Fruit fly (Drosophila melanogaster): ENCODE measurements around the gene Pi3K92E.

Gene Pi3K92E

DNA sequence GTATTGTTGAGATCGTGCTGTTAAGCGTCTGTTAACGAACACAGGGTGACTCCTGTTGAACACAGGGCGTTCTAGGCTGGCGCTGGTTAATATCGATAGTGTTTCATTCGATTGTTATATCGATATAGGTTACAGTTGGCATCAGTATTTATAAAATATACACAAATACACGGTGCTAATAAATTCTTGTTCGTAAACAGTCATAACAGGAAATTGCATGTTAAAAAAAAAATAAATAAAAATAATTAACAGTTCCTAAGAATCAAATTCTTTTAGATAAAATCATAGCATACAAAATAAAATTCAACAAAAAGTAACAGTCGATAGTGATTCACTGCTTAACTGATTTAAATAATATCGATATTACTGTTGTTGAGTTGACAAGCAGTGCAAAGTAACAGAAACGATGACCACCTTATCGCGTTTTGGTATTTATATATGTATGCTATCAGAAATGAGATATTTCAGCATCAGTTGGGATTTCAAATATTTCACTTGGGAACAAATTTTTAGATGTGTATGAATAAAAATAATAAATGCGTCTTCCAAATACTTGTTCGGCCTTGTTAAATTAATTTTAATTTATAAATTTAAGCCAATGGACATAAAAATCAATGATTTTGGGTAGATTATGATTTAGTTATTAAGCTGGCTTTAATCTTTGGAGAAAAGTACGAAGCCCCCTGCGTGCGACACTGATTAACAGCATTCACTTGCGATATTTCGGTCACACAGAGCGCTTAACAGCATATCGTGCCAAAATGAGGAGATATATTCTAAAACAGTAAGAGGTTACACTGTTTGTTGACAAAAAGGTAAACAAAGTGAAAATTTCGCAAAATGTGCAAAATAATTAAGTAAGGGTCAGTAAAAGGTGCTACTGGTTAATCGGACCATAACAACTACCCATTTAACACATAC is at the start of gene Pi3K92E, which contains the start of gene Lrrk:
Gene Pi3K92E (minus strand): TSS at position 59 of the 921 bp plus-strand sequence.
Gene Lrrk (plus strand): TSS at position 807 of the 921 bp plus-strand sequence.
- TF ChIP-seq dac (GFP tag; optimal IDR thresholded peaks at IDR 0.05) (no peak), fd85E (GFP tag; optimal IDR thresholded peaks at IDR 0.05) (peak; percentile 20), CG6163 (GFP tag; IDR thresholded peaks at IDR 0.05) (peak; percentile 48; the same call in 2 of the 3 replicates), CG6792 (GFP tag; optimal IDR thresholded peaks at IDR 0.05) (no peak), Blimp-1 (GFP tag; optimal IDR thresholded peaks at IDR 0.05) (no peak), svp (GFP tag) (no peak), Met (GFP tag; optimal IDR thresholded peaks at IDR 0.05) (no peak), Eip78C (GFP tag) (peak; percentile 50), Smox (GFP tag; optimal IDR thresholded peaks at IDR 0.05) (no peak), salr (GFP tag; optimal IDR thresholded peaks at IDR 0.05) (peak in 1 of 2 experiments; percentile 40), CG6808 (GFP tag; optimal IDR thresholded peaks at IDR 0.05) (no peak), net (GFP tag; optimal IDR thresholded peaks at IDR 0.05) (no peak), CG11762 (GFP tag; optimal IDR thresholded peaks at IDR 0.05; ENCODE audit: insufficient read depth) (peak; percentile 14), Sox102F (GFP tag; optimal IDR thresholded peaks at IDR 0.05) (no peak), topi (GFP tag; optimal IDR thresholded peaks at IDR 0.05) (peak; percentile 18), OdsH (GFP tag; optimal IDR thresholded peaks at IDR 0.05) (no peak), Eip93F (GFP tag; optimal IDR thresholded peaks at IDR 0.05) (no peak)

DNA sequence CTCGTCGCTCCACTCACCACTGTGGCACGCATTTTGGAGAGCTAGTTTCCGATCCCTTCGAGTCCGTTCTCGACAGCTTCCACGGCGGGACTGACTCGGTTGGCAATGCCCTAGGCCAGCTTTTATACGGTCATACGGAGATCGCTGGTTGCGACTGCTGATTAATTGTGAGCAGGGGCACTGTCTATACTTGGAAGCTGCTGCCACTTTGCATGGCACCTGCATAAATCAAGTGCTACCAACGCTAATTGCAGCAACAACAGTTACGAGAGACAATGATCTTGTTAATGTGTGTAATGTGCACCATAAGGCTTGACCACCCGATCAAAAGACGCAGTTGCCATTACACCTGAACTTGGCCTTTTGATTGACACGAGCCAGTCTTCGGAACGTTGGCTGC is 42.7 kb upstream of the Pi3K92E start, which contains the start of gene CG4000:
Gene CG4000 (minus strand): TSS at position 101 of the 400 bp plus-strand sequence.
- TF ChIP-seq CG9139 (GFP tag; optimal IDR thresholded peaks at IDR 0.05) (no peak), Ets21C (GFP tag; optimal IDR thresholded peaks at IDR 0.05) (no peak), Met (GFP tag; optimal IDR thresholded peaks at IDR 0.05) (no peak), salr (GFP tag; optimal IDR thresholded peaks at IDR 0.05) (no peak), Eip78C (GFP tag) (no peak), CG6854 (GFP tag; optimal IDR thresholded peaks at IDR 0.05) (no peak), lz (GFP tag; optimal IDR thresholded peaks at IDR 0.05) (no peak), CG8119 (GFP tag; IDR thresholded peaks at IDR 0.05) (no peak)

DNA sequence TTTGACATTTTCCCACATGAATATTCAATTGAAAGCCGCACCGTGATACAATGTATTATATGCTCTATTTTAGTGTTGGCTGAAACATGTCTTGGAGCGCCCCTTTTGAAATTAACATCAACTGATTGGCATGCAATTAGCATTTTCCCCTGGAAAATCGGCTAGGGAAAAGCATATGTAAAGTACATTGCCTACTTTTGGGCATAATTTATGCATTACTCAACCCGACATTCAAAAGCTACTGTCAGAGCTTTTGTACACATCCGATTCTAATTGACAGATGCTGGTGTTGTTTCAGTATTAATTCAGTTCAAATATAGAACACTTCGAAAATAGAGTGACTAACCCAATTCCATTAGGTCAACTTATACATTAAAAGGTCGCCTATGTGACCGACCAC is 41.2 kb upstream of the Pi3K92E start:
- TF ChIP-seq CG32006 (GFP tag; optimal IDR thresholded peaks at IDR 0.05): no peak
- no peak for TF ChIP-seq Sox14 (GFP tag; optimal IDR thresholded peaks at IDR 0.05)
- TF ChIP-seq Met (GFP tag; optimal IDR thresholded peaks at IDR 0.05): no peak
- TF ChIP-seq CG3919 (GFP tag; optimal IDR thresholded peaks at IDR 0.05): no peak
- no peak for TF ChIP-seq Hr4 (GFP tag; optimal IDR thresholded peaks at IDR 0.05)
- no peak for TF ChIP-seq Gug (GFP tag; IDR thresholded peaks at IDR 0.05)
- TF ChIP-seq CG15336 (GFP tag; IDR thresholded peaks at IDR 0.05): no peak

DNA sequence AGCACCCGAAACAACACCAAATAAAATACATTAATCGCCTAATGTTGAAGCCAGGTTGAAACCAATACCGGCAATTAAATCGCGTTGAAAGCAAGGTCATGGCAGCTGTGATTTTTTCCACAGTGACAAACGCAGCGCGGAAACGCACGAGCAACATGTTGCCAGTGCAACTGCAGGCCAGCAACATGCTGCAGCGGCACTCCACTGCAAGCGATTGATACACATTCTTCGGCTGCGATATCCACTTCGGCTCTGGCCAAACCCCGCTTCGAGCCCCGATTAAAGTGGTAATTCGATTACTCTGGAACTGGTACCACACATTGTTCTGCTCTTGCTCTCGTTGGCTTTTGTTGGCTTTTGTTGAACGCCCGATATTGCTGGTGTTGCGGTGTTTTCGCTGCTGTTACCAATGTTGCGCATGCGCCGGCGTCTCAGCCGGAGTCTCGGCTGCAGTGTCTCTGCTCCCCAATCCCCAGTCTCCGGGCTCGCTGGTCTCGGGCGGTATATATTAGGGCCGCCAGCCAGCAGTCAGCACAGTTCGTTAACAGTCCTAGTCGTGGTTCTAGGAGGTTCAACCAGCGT is 34.6 kb upstream of the Pi3K92E start, which contains the start of gene Cpr92F:
Gene Cpr92F (plus strand): TSS at position 532 of the 582 bp plus-strand sequence.
- TF ChIP-seq Hr4 (GFP tag; optimal IDR thresholded peaks at IDR 0.05) (no peak), Gug (GFP tag; IDR thresholded peaks at IDR 0.05) (no peak), CG8119 (GFP tag; IDR thresholded peaks at IDR 0.05) (no peak), Sox14 (GFP tag; optimal IDR thresholded peaks at IDR 0.05) (no peak), Hr39 (GFP tag; optimal IDR thresholded peaks at IDR 0.05) (no peak), CG4318 (GFP tag; optimal IDR thresholded peaks at IDR 0.05) (no peak), pdm3 (GFP tag; optimal IDR thresholded peaks at IDR 0.05) (no peak), spab (GFP tag; optimal IDR thresholded peaks at IDR 0.05) (no peak), eg (GFP tag; IDR thresholded peaks at IDR 0.05) (no peak), Ets21C (GFP tag; optimal IDR thresholded peaks at IDR 0.05) (no peak), CG16779 (tag; optimal IDR thresholded peaks at IDR 0.05) (no peak), dsx (GFP tag; optimal IDR thresholded peaks at IDR 0.05; ENCODE audit: poor library complexity, severe bottlenecking) (peak; percentile 13), Hr38 (GFP tag; optimal IDR thresholded peaks at IDR 0.05) (no peak), Eip78C (GFP tag) (peak; percentile 53), CG3032 (tag; optimal IDR thresholded peaks at IDR 0.05) (no peak), Lpt (GFP tag; optimal IDR thresholded peaks at IDR 0.05) (no peak), fd59A (GFP tag; optimal IDR thresholded peaks at IDR 0.05) (no peak), topi (GFP tag; optimal IDR thresholded peaks at IDR 0.05) (no peak)

All from whole organism, prepupa.